Worm (Caenorhabditis elegans) whole organism, L4 larva: ENCODE measurements around the gene K09A9.8.
A peak's percentile ranks its signal among the peaks of the same experiment; 100 is the strongest.

Experiments
- D1046.2 ChIP-seq: fragments of 200-800 bp; sonication (Bioruptor generic); IDR thresholded peaks from 2 replicates; pipeline ENCODE4 v1.3.6; 2022; ENCODE audit warnings: missing genetic modification characterization, missing compliant biosample characterization
- F37D6.2 ChIP-seq: sonication (generic microtip); optimal IDR thresholded peaks from 2 replicates; lab custom pipeline; 2016; ENCODE audit warnings: mild to moderate bottlenecking, missing genetic modification characterization, missing compliant biosample characterization
- R02D3.7 ChIP-seq: fragments of 150-350 bp; sonication (generic microtip); optimal IDR thresholded peaks from 3 replicates; lab custom pipeline; 2014; ENCODE audit warnings: missing biosample characterization, missing genetic modification characterization
- T20F7.1 ChIP-seq: fragments of 200-800 bp; sonication (Bioruptor generic); optimal IDR thresholded peaks from 2 replicates; lab custom pipeline; 2018; ENCODE audit warnings: mild to moderate bottlenecking, missing genetic modification characterization, missing compliant biosample characterization
- Y105C5A.15 ChIP-seq: fragments of 200-800 bp; sonication (Bioruptor generic); IDR thresholded peaks from 2 replicates; pipeline ENCODE4 v1.3.6; 2022; ENCODE audit warnings: missing genetic modification characterization, missing compliant biosample characterization
- Y5F2A.4 ChIP-seq: fragments of 200-800 bp; sonication (Bioruptor generic); optimal IDR thresholded peaks from 2 replicates; lab custom pipeline; 2018; ENCODE audit warnings: mild to moderate bottlenecking, missing genetic modification characterization, missing compliant biosample characterization
- Y75B8A.6 ChIP-seq: fragments of 200-800 bp; sonication (Bioruptor generic); IDR thresholded peaks from 2 replicates; pipeline ENCODE4 v1.3.6; 2022; ENCODE audit warnings: missing genetic modification reagents, missing genetic modification characterization, missing compliant biosample characterization
- aha-1 ChIP-seq: fragments of 150-350 bp; peaks from one replicate; lab custom pipeline; 2014; ENCODE audit warnings: missing biosample characterization, missing genetic modification characterization
- arid-1 ChIP-seq: fragments of 200-800 bp; sonication (Bioruptor generic); conservative IDR thresholded peaks from 2 replicates; pipeline ENCODE4 v1.3.6; 2022; ENCODE audit warnings: missing genetic modification reagents, missing genetic modification characterization, missing compliant biosample characterization
- attf-4 ChIP-seq: sonication (generic microtip); optimal IDR thresholded peaks from 3 replicates; lab custom pipeline; 2017; ENCODE audit warnings: missing biosample characterization, missing genetic modification characterization
- ceh-28 ChIP-seq: fragments of 150-350 bp; optimal IDR thresholded peaks from 2 replicates; lab custom pipeline; 2014; ENCODE audit warnings: missing biosample characterization, missing genetic modification reagents, missing genetic modification characterization
- ceh-62 ChIP-seq: sonication (generic microtip); optimal IDR thresholded peaks from 2 replicates; lab custom pipeline; 2017; ENCODE audit warnings: missing biosample characterization, missing genetic modification characterization
- ces-1 ChIP-seq: fragments of 150-350 bp; sonication (generic microtip); optimal IDR thresholded peaks from 4 replicates; lab custom pipeline; 2014; ENCODE audit warnings: missing biosample characterization, missing genetic modification reagents, missing genetic modification characterization
- cey-2 ChIP-seq: sonication (generic microtip); optimal IDR thresholded peaks from 3 replicates; lab custom pipeline; 2017; ENCODE audit warnings: missing genetic modification characterization, mild to moderate bottlenecking, missing compliant biosample characterization, antibody characterized with exemption, borderline replicate concordance; ENCODE audit not compliant: insufficient read depth
- daf-16 ChIP-seq, 3 experiments: sonication (generic microtip); optimal IDR thresholded peaks; 2 replicates each; lab custom pipeline; 2016 to 2017; ENCODE audit warnings: missing genetic modification characterization in 3 of 3, missing genetic modification reagents in 3 of 3, mild to moderate bottlenecking in 2 of 3, missing compliant biosample characterization in 2 of 3, missing biosample characterization in 1 of 3, moderate library complexity in 1 of 3
- daf-8 ChIP-seq: fragments of 200-800 bp; sonication (Bioruptor generic); IDR thresholded peaks from 2 replicates; pipeline ENCODE4 v1.3.6; 2022; ENCODE audit warnings: missing genetic modification characterization, missing compliant biosample characterization
- dmd-8 ChIP-seq: fragments of 200-800 bp; sonication (Bioruptor generic); IDR thresholded peaks from 2 replicates; pipeline ENCODE4 v1.3.6; 2022; ENCODE audit warnings: missing genetic modification characterization, missing compliant biosample characterization
- dpl-1 ChIP-seq: fragments of 150-350 bp; optimal IDR thresholded peaks from 2 replicates; lab custom pipeline; 2014; ENCODE audit warnings: missing biosample characterization, missing genetic modification reagents, missing genetic modification characterization
- dve-1 ChIP-seq: sonication (generic microtip); optimal IDR thresholded peaks from 2 replicates; lab custom pipeline; 2017; ENCODE audit warnings: antibody characterized with exemption, mild to moderate bottlenecking, missing genetic modification characterization, missing compliant biosample characterization; ENCODE audit not compliant: insufficient read depth
- egl-43 ChIP-seq: fragments of 200-800 bp; sonication (Bioruptor generic); IDR thresholded peaks from 2 replicates; pipeline ENCODE4 v1.3.6; 2022; ENCODE audit warnings: missing genetic modification reagents, missing genetic modification characterization, missing compliant biosample characterization
- fkh-10 ChIP-seq: fragments of 150-350 bp; optimal IDR thresholded peaks from 2 replicates; lab custom pipeline; 2014; ENCODE audit warnings: missing biosample characterization, missing genetic modification reagents, missing genetic modification characterization
- gei-8 ChIP-seq: fragments of 200-800 bp; sonication (Bioruptor generic); optimal IDR thresholded peaks from 2 replicates; lab custom pipeline; 2018; ENCODE audit warnings: mild to moderate bottlenecking, missing genetic modification characterization, missing compliant biosample characterization
- hlh-11 ChIP-seq: fragments of 200-800 bp; sonication (Bioruptor generic); optimal IDR thresholded peaks from 2 replicates; lab custom pipeline; 2018; ENCODE audit warnings: mild to moderate bottlenecking, missing genetic modification characterization, missing compliant biosample characterization
- lin-39 ChIP-seq: fragments of 150-350 bp; optimal IDR thresholded peaks from 2 replicates; lab custom pipeline; 2014; ENCODE audit warnings: missing biosample characterization, missing genetic modification reagents, missing genetic modification characterization
- madf-5 ChIP-seq, 2 experiments: fragments of 200-800 bp; sonication (Bioruptor generic); IDR thresholded peaks; 2 replicates each; pipeline ENCODE4 v1.3.6; 2022; ENCODE audit warnings: missing compliant biosample characterization in 2 of 2, missing genetic modification characterization in 2 of 2
- mxl-2 ChIP-seq: fragments of 200-800 bp; sonication (Bioruptor generic); conservative IDR thresholded peaks from 2 replicates; pipeline ENCODE4 v1.3.6; 2022; ENCODE audit warnings: missing genetic modification reagents, missing genetic modification characterization, missing compliant biosample characterization
- nhr-10 ChIP-seq: fragments of 150-350 bp; optimal IDR thresholded peaks from 2 replicates; lab custom pipeline; 2014; ENCODE audit warnings: missing biosample characterization, missing genetic modification characterization
- nhr-11 ChIP-seq: fragments of 150-350 bp; optimal IDR thresholded peaks from 2 replicates; lab custom pipeline; 2014; ENCODE audit warnings: missing biosample characterization, missing genetic modification characterization
- nhr-237 ChIP-seq: sonication (generic microtip); optimal IDR thresholded peaks from 2 replicates; lab custom pipeline; 2017; ENCODE audit warnings: missing biosample characterization, missing genetic modification characterization
- nhr-25 ChIP-seq: sonication (generic microtip); optimal IDR thresholded peaks from 2 replicates; lab custom pipeline; 2017; ENCODE audit warnings: missing genetic modification characterization, mild to moderate bottlenecking, missing compliant biosample characterization, antibody characterized with exemption, moderate library complexity, borderline replicate concordance; ENCODE audit not compliant: insufficient read depth
- nhr-42 ChIP-seq: fragments of 200-800 bp; sonication (Bioruptor generic); IDR thresholded peaks from 2 replicates; pipeline ENCODE4 v1.3.6; 2022; ENCODE audit warnings: missing genetic modification characterization, missing compliant biosample characterization
- nhr-48 ChIP-seq: sonication (generic microtip); optimal IDR thresholded peaks from 2 replicates; lab custom pipeline; 2016; ENCODE audit warnings: mild to moderate bottlenecking, missing genetic modification characterization, missing compliant biosample characterization
- pha-4 ChIP-seq, 2 experiments: fragments of 150-350 bp in 1 of 2; fragments of 200-800 bp in 1 of 2; sonication (Bioruptor generic) in 1 of 2; IDR thresholded peaks in 1 of 2; optimal IDR thresholded peaks in 1 of 2; 2 replicates each; pipeline versions ENCODE4 v1.3.6 to Lab custom; 2014 to 2022; ENCODE audit warnings: missing genetic modification characterization in 2 of 2, missing genetic modification reagents in 2 of 2, missing biosample characterization in 1 of 2, missing compliant biosample characterization in 1 of 2
- php-3 ChIP-seq: fragments of 200-800 bp; sonication (Bioruptor generic); IDR thresholded peaks from 2 replicates; pipeline ENCODE4 v1.3.6; 2022; ENCODE audit warnings: missing genetic modification reagents, missing genetic modification characterization, missing compliant biosample characterization
- saeg-2 ChIP-seq: fragments of 200-800 bp; sonication (Bioruptor generic); IDR thresholded peaks from 2 replicates; pipeline ENCODE4 v1.3.6; 2022; ENCODE audit warnings: missing genetic modification reagents, missing genetic modification characterization, missing compliant biosample characterization
- sdz-12 ChIP-seq: fragments of 200-800 bp; sonication (Bioruptor generic); optimal IDR thresholded peaks from 2 replicates; lab custom pipeline; 2018; ENCODE audit warnings: mild to moderate bottlenecking, missing genetic modification characterization, missing compliant biosample characterization
- set-16 ChIP-seq: fragments of 200-800 bp; sonication (Bioruptor generic); IDR thresholded peaks from 2 replicates; pipeline ENCODE4 v1.3.6; 2022; ENCODE audit warnings: missing genetic modification reagents, missing genetic modification characterization, missing compliant biosample characterization
- spr-3 ChIP-seq: fragments of 200-800 bp; sonication (Bioruptor generic); optimal IDR thresholded peaks from 2 replicates; lab custom pipeline; 2018; ENCODE audit warnings: mild to moderate bottlenecking, missing genetic modification characterization, missing compliant biosample characterization
- unc-62 ChIP-seq, 3 experiments: fragments of 150-350 bp in 1 of 3; sonication (generic microtip); optimal IDR thresholded peaks in 2 of 3; peaks in 1 of 3; 1 replicate in 1 of 3; 2 replicates in 2 of 3; lab custom pipeline; 2014 to 2017; ENCODE audit warnings: missing biosample characterization in 3 of 3, missing genetic modification characterization in 3 of 3, missing genetic modification reagents in 3 of 3, missing genotype in 1 of 3
- zag-1 ChIP-seq: fragments of 150-350 bp; optimal IDR thresholded peaks from 2 replicates; lab custom pipeline; 2014; ENCODE audit warnings: missing biosample characterization, missing genetic modification characterization
- zfp-3 ChIP-seq: fragments of 200-800 bp; sonication (Bioruptor generic); conservative IDR thresholded peaks from 2 replicates; pipeline ENCODE4 v1.3.6; 2022; ENCODE audit warnings: missing genetic modification reagents, missing genetic modification characterization, missing compliant biosample characterization

K09A9.8 gene

ce11 chrX:15576942-15577341 is 20.0 kb downstream of the K09A9.8 start, which contains the start of gene K09A9.6:
Gene K09A9.6 (plus strand): TSS chrX:15577242.
- TF ChIP-seq nhr-11 (tag; lab: Kevin White, UChicago) (no peak), sdz-12 (GFP tag; lab: Kevin White, UChicago) (no peak), spr-3 (GFP tag; lab: Kevin White, UChicago) (no peak), attf-4 (tag; lab: Kevin White, UChicago) (no peak), ces-1 (GFP tag; lab: Kevin White, UChicago) (no peak), arid-1 (GFP tag; lab: Robert Waterston, UW) (no peak), dve-1 (tag; lab: Kevin White, UChicago) (no peak), ceh-62 (tag; lab: Kevin White, UChicago) (no peak), php-3 (GFP tag; lab: Robert Waterston, UW) (no peak), Y5F2A.4 (GFP tag; lab: Kevin White, UChicago) (no peak), nhr-237 (no peak), R02D3.7 (tag; lab: Kevin White, UChicago) (no peak), dpl-1 (GFP tag; lab: Kevin White, UChicago) (no peak), nhr-10 (tag; lab: Kevin White, UChicago) (no peak), madf-5 (GFP tag; IDR thresholded peaks at IDR 0.05; lab: Robert Waterston, UW) (no peak), lin-39 (tag; lab: Kevin White, UChicago) (no peak), saeg-2 (no peak), zfp-3 (GFP tag; lab: Robert Waterston, UW) (no peak)

ce11 chrX:15575460-15575859 is 21.5 kb downstream of the K09A9.8 start:
- no peak for TF ChIP-seq nhr-42
- no peak for TF ChIP-seq saeg-2
- TF ChIP-seq daf-16 (GFP tag; optimal IDR thresholded peaks at IDR 0.05; lab: Kevin White, UChicago) = peak in 1 of 2 experiments; percentile 60
- TF ChIP-seq daf-16 (tag; optimal IDR thresholded peaks at IDR 0.05; lab: Kevin White, UChicago) = no peak
- TF ChIP-seq gei-8 (GFP tag; lab: Kevin White, UChicago) = no peak
- TF ChIP-seq hlh-11 (tag; lab: Kevin White, UChicago) = peak; percentile 23
- TF ChIP-seq pha-4 (GFP tag; IDR thresholded peaks at IDR 0.05; lab: Robert Waterston, UW) = no peak
- TF ChIP-seq pha-4 (tag; optimal IDR thresholded peaks at IDR 0.05; lab: Kevin White, UChicago) = no peak
- TF ChIP-seq aha-1 (tag; lab: Kevin White, UChicago) = peak; percentile 77
- no peak for TF ChIP-seq sdz-12 (GFP tag; lab: Kevin White, UChicago)
- TF ChIP-seq cey-2 (tag; lab: Kevin White, UChicago) = no peak
- TF ChIP-seq daf-8 (GFP tag; lab: Robert Waterston, UW) = no peak
- peak; percentile 19 for TF ChIP-seq nhr-11 (tag; lab: Kevin White, UChicago)
- no peak for TF ChIP-seq Y75B8A.6

DNA sequence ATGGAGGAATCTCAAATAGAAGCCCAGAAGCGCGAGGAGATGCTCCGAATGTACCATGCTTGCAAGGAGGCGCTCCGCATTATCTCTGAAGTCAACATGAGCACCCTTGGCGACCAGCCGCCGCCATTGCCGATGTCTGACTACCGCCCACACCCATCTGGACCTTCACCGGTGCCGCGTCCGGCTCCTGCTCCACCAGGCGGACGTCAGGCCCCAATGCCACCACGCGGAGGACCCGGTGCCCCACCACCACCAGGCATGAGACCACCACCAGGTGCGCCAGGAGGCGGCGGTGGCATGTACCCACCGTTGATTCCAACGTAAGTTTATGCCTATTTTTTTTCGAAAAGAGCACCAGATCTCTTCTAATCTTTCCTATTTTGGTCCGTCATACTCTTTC is 25.0 kb downstream of the K09A9.8 start:
- TF ChIP-seq nhr-48 (tag; lab: Kevin White, UChicago) = no peak
- no peak for TF ChIP-seq zag-1 (tag; lab: Kevin White, UChicago)
- 0 out of 2 replicates have a peak, but pooled peaks have one; percentile 36 for TF ChIP-seq D1046.2
- TF ChIP-seq egl-43 = peak; percentile 48; the same call in 1 of the 2 replicates
- 0 out of 2 replicates have a peak, but pooled peaks have one; percentile 50 for TF ChIP-seq Y105C5A.15 (GFP tag; lab: Robert Waterston, UW)
- TF ChIP-seq hlh-11 (tag; lab: Kevin White, UChicago) = no peak
- TF ChIP-seq gei-8 (GFP tag; lab: Kevin White, UChicago) = no peak
- TF ChIP-seq dmd-8 (GFP tag; lab: Robert Waterston, UW) = 0 out of 2 replicates have a peak, but pooled peaks have one; percentile 15
- TF ChIP-seq set-16 = peak; percentile 97

DNA sequence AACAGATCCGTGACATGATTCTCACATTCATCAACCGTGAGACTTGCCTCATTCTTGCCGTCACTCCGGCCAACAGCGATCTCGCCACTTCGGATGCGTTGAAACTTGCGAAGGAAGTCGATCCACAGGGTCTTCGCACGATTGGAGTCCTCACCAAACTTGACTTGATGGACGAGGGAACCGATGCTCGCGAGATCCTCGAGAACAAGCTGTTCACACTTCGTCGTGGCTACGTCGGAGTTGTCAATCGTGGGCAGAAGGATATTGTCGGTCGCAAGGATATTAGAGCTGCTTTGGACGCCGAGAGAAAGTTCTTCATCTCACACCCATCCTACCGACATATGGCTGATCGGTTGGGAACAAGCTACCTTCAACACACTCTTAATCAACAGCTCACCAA is 27.3 kb downstream of the K09A9.8 start:
- TF ChIP-seq T20F7.1 (GFP tag; lab: Kevin White, UChicago) = no peak
- TF ChIP-seq nhr-25 (tag; lab: Kevin White, UChicago) = no peak
- no peak for TF ChIP-seq Y105C5A.15 (GFP tag; lab: Robert Waterston, UW)
- TF ChIP-seq ces-1 (GFP tag; lab: Kevin White, UChicago) = no peak
- TF ChIP-seq cey-2 (tag; lab: Kevin White, UChicago) = no peak
- TF ChIP-seq ceh-28 (tag; lab: Kevin White, UChicago) = no peak
- no peak for TF ChIP-seq php-3 (GFP tag; lab: Robert Waterston, UW)
- TF ChIP-seq fkh-10 = no peak
- TF ChIP-seq F37D6.2 (tag; lab: Kevin White, UChicago) = no peak
- peak in 1 of 2 experiments; percentile 85 for TF ChIP-seq unc-62 (GFP tag; optimal IDR thresholded peaks at IDR 0.05 in 1 of 2; lab: Kevin White, UChicago)
- TF ChIP-seq unc-62 (tag; optimal IDR thresholded peaks at IDR 0.05; lab: Kevin White, UChicago) = no peak
- TF ChIP-seq mxl-2 (GFP tag; lab: Robert Waterston, UW) = no peak
- TF ChIP-seq aha-1 (tag; lab: Kevin White, UChicago) = peak; percentile 64
